Worm (Caenorhabditis elegans) whole organism, young adult: ENCODE measurements around the gene glit-1.

Source experiments
- F49E8.2 ChIP-seq: sonication (generic microtip); optimal IDR thresholded peaks from 3 replicates; lab custom pipeline; 2017; ENCODE audit warnings: missing genetic modification characterization, mild to moderate bottlenecking, missing compliant biosample characterization, antibody characterized with exemption, moderate library complexity; ENCODE audit not compliant: insufficient read depth
- nhr-120 ChIP-seq: fragments of 200-800 bp; sonication (Bioruptor generic); IDR thresholded peaks from 2 replicates; pipeline ENCODE4 v1.3.6; 2022; ENCODE audit warnings: missing genetic modification characterization, missing compliant biosample characterization

- no peak for TF ChIP-seq F49E8.2
- TF ChIP-seq nhr-120, result no peak
Observed at ce11 chrX:4691148-4691773, 20.8 kb upstream of the glit-1 start, which contains the start of gene K02G10.5.
